Fruit fly (Drosophila melanogaster) whole organism, embryonic: ENCODE data around the gene Glg1.

ENCODE experiments used
- Atf-2 ChIP-seq: fragments of 200-800 bp; sonication (Bioruptor generic); optimal IDR thresholded peaks from 2 replicates; lab custom pipeline; 2016; ENCODE audit warnings: missing biosample characterization, missing genetic modification characterization
- Awh ChIP-seq: fragments of 200-800 bp; sonication (Bioruptor generic); IDR thresholded peaks from 2 replicates; pipeline ENCODE4, ENCODE4 v1.3.6; 2022; ENCODE audit warnings: missing biosample characterization, missing genetic modification characterization
- Bgb ChIP-seq: fragments of 200-800 bp; sonication (Bioruptor generic); IDR thresholded peaks from 2 replicates; pipeline ENCODE4 v1.3.6; 2022; ENCODE audit warnings: missing biosample characterization, missing genetic modification characterization; ENCODE audit not compliant: partially characterized antibody
- BtbVII ChIP-seq: fragments of 200-800 bp; sonication (Bioruptor generic); optimal IDR thresholded peaks from 3 replicates; lab custom pipeline; 2017; ENCODE audit warnings: missing biosample characterization, mild to moderate bottlenecking, missing genetic modification characterization
- CG12155 ChIP-seq: fragments of 200-800 bp; sonication (Bioruptor generic); optimal IDR thresholded peaks from 3 replicates; lab custom pipeline; 2016; ENCODE audit warnings: missing biosample characterization, missing genetic modification characterization
- CG12236 ChIP-seq: fragments of 200-800 bp; sonication (Bioruptor generic); optimal IDR thresholded peaks from 2 replicates; lab custom pipeline; 2016; ENCODE audit warnings: missing biosample characterization, missing genetic modification characterization
- CG12299 ChIP-seq: fragments of 200-800 bp; sonication (Bioruptor generic); optimal IDR thresholded peaks from 2 replicates; lab custom pipeline; 2018; ENCODE audit warnings: missing biosample characterization, mild to moderate bottlenecking, missing genetic modification characterization
- CG1233 ChIP-seq: fragments of 200-800 bp; sonication (Bioruptor generic); optimal IDR thresholded peaks from 4 replicates; lab custom pipeline; 2018; ENCODE audit warnings: missing biosample characterization, mild to moderate bottlenecking, missing genetic modification characterization
- CG13123 ChIP-seq: fragments of 200-800 bp; sonication (Bioruptor generic); optimal IDR thresholded peaks from 2 replicates; lab custom pipeline; 2016; ENCODE audit warnings: missing biosample characterization, missing genetic modification characterization
- CG13287 ChIP-seq: fragments of 200-800 bp; sonication (Bioruptor generic); IDR thresholded peaks from 2 replicates; pipeline ENCODE4 v1.3.6; 2022; ENCODE audit warnings: missing biosample characterization, missing genetic modification characterization; ENCODE audit not compliant: partially characterized antibody
- CG13894 ChIP-seq: fragments of 200-800 bp; sonication (Bioruptor generic); optimal IDR thresholded peaks from 3 replicates; lab custom pipeline; 2018; ENCODE audit warnings: missing biosample characterization, mild to moderate bottlenecking, missing genetic modification characterization, moderate library complexity
- CG14050 ChIP-seq: fragments of 200-800 bp; sonication (Bioruptor generic); IDR thresholded peaks from 3 replicates; pipeline ENCODE4 v1.3.6; 2022; ENCODE audit warnings: missing biosample characterization, missing genetic modification characterization
- CG15479 ChIP-seq: fragments of 200-800 bp; sonication (Bioruptor generic); optimal IDR thresholded peaks from 3 replicates; lab custom pipeline; 2019; ENCODE audit warnings: missing biosample characterization, mild to moderate bottlenecking, missing genetic modification characterization, moderate library complexity
- CG15696 ChIP-seq: fragments of 200-800 bp; sonication (Bioruptor generic); optimal IDR thresholded peaks from 2 replicates; lab custom pipeline; 2019; ENCODE audit warnings: missing biosample characterization, mild to moderate bottlenecking, missing genetic modification characterization, moderate library complexity
- CG1792 ChIP-seq: fragments of 200-800 bp; sonication (Bioruptor generic); optimal IDR thresholded peaks from 2 replicates; lab custom pipeline; 2016; ENCODE audit warnings: missing biosample characterization, missing genetic modification characterization
- CG18262 ChIP-seq: fragments of 200-800 bp; optimal IDR thresholded peaks from 3 replicates; lab custom pipeline; 2019; ENCODE audit warnings: missing biosample characterization, mild to moderate bottlenecking, missing genetic modification characterization, moderate library complexity
- CG18764 ChIP-seq: fragments of 200-800 bp; sonication (Bioruptor generic); optimal IDR thresholded peaks from 3 replicates; lab custom pipeline; 2016; ENCODE audit warnings: missing biosample characterization, missing genetic modification characterization
- CG3163 ChIP-seq: fragments of 200-800 bp; sonication (Bioruptor generic); optimal IDR thresholded peaks from 3 replicates; lab custom pipeline; 2016; ENCODE audit warnings: missing biosample characterization, missing genetic modification characterization
- CG6254 ChIP-seq: fragments of 200-800 bp; sonication (Bioruptor generic); optimal IDR thresholded peaks from 3 replicates; lab custom pipeline; 2017; ENCODE audit warnings: mild to moderate bottlenecking, missing biosample characterization, missing genetic modification reagents, missing genetic modification characterization
- CG6689 ChIP-seq: fragments of 200-800 bp; sonication (Bioruptor generic); IDR thresholded peaks from 2 replicates; pipeline ENCODE4 v1.3.6; 2022; ENCODE audit warnings: missing biosample characterization, missing genetic modification characterization
- CG6813 ChIP-seq: fragments of 200-800 bp; sonication (Bioruptor generic); optimal IDR thresholded peaks from 2 replicates; lab custom pipeline; 2017; ENCODE audit warnings: missing biosample characterization, missing genetic modification characterization, mild to moderate bottlenecking, moderate library complexity, missing genetic modification reagents
- CG8089 ChIP-seq: fragments of 200-800 bp; sonication (Bioruptor generic); optimal IDR thresholded peaks from 3 replicates; lab custom pipeline; 2016; ENCODE audit warnings: missing biosample characterization, missing genetic modification characterization
- CG9797 ChIP-seq: fragments of 200-800 bp; sonication (Bioruptor generic); optimal IDR thresholded peaks from 3 replicates; lab custom pipeline; 2018; ENCODE audit warnings: missing biosample characterization, mild to moderate bottlenecking, missing genetic modification characterization
- CHES-1-like ChIP-seq: fragments of 200-800 bp; sonication (Bioruptor generic); optimal IDR thresholded peaks from 2 replicates; lab custom pipeline; 2016; ENCODE audit warnings: missing biosample characterization, missing genetic modification characterization
- CkIIα-i1 ChIP-seq: fragments of 200-800 bp; sonication (Bioruptor generic); IDR thresholded peaks from 2 replicates; pipeline ENCODE4 v1.3.6; 2022; ENCODE audit warnings: missing biosample characterization, missing genetic modification characterization
- CoRest ChIP-seq: fragments of 200-800 bp; sonication (Bioruptor generic); optimal IDR thresholded peaks from 3 replicates; lab custom pipeline; 2018; ENCODE audit warnings: missing biosample characterization, mild to moderate bottlenecking, missing genetic modification characterization, moderate library complexity
- D ChIP-seq, 2 experiments: fragments of 200-800 bp in 1 of 2; fragments of >200 bp in 1 of 2; sonication (Bioruptor generic) in 1 of 2; optimal IDR thresholded peaks; 2 replicates in 1 of 2; 3 replicates in 1 of 2; lab custom pipeline; 2017; ENCODE audit warnings: mild to moderate bottlenecking in 1 of 2, missing biosample characterization in 1 of 2, missing genetic modification characterization in 1 of 2, missing genetic modification reagents in 1 of 2
- Eip74EF ChIP-seq, 2 experiments: fragments of 200-800 bp in 1 of 2; fragments of >200 bp in 1 of 2; sonication (Bioruptor generic) in 1 of 2; optimal IDR thresholded peaks; 2 replicates each; lab custom pipeline; 2017 to 2019; ENCODE audit warnings: missing biosample characterization in 2 of 2, missing genetic modification characterization in 2 of 2, mild to moderate bottlenecking in 1 of 2, moderate library complexity in 1 of 2
- HLH4C ChIP-seq: fragments of 200-800 bp; sonication (Bioruptor generic); IDR thresholded peaks from 3 replicates; pipeline ENCODE4 v1.3.6; 2022; ENCODE audit warnings: missing biosample characterization, missing genetic modification characterization; ENCODE audit not compliant: partially characterized antibody
- Hr78 ChIP-seq, 2 experiments: fragments of 200-800 bp in 1 of 2; fragments of >200 bp in 1 of 2; sonication (Bioruptor generic) in 1 of 2; optimal IDR thresholded peaks; 2 replicates each; lab custom pipeline; 2017 to 2019; ENCODE audit warnings: missing biosample characterization in 2 of 2, missing genetic modification characterization in 2 of 2, mild to moderate bottlenecking in 1 of 2, moderate library complexity in 1 of 2
- MBD-R2 ChIP-seq: fragments of 200-800 bp; sonication (Bioruptor generic); IDR thresholded peaks from 2 replicates; pipeline ENCODE4 v1.3.6; 2022; ENCODE audit warnings: missing biosample characterization, missing genetic modification characterization
- Mad ChIP-seq: fragments of 200-800 bp; sonication (Bioruptor generic); optimal IDR thresholded peaks from 2 replicates; lab custom pipeline; 2016; ENCODE audit warnings: missing biosample characterization, missing genetic modification characterization
- NK7.1 ChIP-seq: fragments of 200-800 bp; sonication (Bioruptor generic); optimal IDR thresholded peaks from 3 replicates; lab custom pipeline; 2016; ENCODE audit warnings: missing biosample characterization, missing genetic modification characterization
- Pdp1 ChIP-seq, 2 experiments: fragments of 200-800 bp; sonication (Bioruptor generic); optimal IDR thresholded peaks; 3 replicates each; lab custom pipeline; 2016; ENCODE audit warnings: missing biosample characterization in 2 of 2, missing genetic modification characterization in 2 of 2, mild to moderate bottlenecking in 1 of 2, moderate library complexity in 1 of 2
- Six4 ChIP-seq: fragments of 200-800 bp; sonication (Bioruptor generic); optimal IDR thresholded peaks from 2 replicates; lab custom pipeline; 2016; ENCODE audit warnings: missing biosample characterization, missing genetic modification characterization
- Vsx1 ChIP-seq: fragments of 200-800 bp; sonication (Bioruptor generic); optimal IDR thresholded peaks from 2 replicates; lab custom pipeline; 2017; ENCODE audit warnings: missing biosample characterization, mild to moderate bottlenecking, missing genetic modification characterization, missing genetic modification reagents
- Xrp1 ChIP-seq: fragments of 200-800 bp; sonication (Bioruptor generic); IDR thresholded peaks from 2 replicates; pipeline ENCODE4 v1.3.6; 2022; ENCODE audit warnings: missing biosample characterization, missing genetic modification characterization
- aop ChIP-seq: fragments of 200-800 bp; sonication (Bioruptor generic); IDR thresholded peaks from 2 replicates; pipeline ENCODE4 v1.3.6; 2022; ENCODE audit warnings: missing biosample characterization, missing genetic modification characterization
- chif ChIP-seq, 2 experiments: fragments of 200-800 bp; sonication (Bioruptor generic); optimal IDR thresholded peaks; 3 replicates each; lab custom pipeline; 2016; ENCODE audit warnings: missing biosample characterization in 2 of 2, missing genetic modification characterization in 2 of 2
- fd102C ChIP-seq: fragments of 200-800 bp; sonication (Bioruptor generic); optimal IDR thresholded peaks from 2 replicates; lab custom pipeline; 2018; ENCODE audit warnings: missing biosample characterization, mild to moderate bottlenecking, missing genetic modification characterization, moderate library complexity
- fd3F ChIP-seq: fragments of 200-800 bp; sonication (Bioruptor generic); optimal IDR thresholded peaks from 2 replicates; lab custom pipeline; 2018; ENCODE audit warnings: missing biosample characterization, mild to moderate bottlenecking, missing genetic modification characterization, moderate library complexity
- grau ChIP-seq: fragments of 200-800 bp; optimal IDR thresholded peaks from 3 replicates; lab custom pipeline; 2019; ENCODE audit warnings: missing biosample characterization, mild to moderate bottlenecking, missing genetic modification characterization, moderate library complexity
- grn ChIP-seq: fragments of 200-800 bp; sonication (Bioruptor generic); optimal IDR thresholded peaks from 3 replicates; lab custom pipeline; 2017; ENCODE audit warnings: missing biosample characterization, missing genetic modification characterization
- gt ChIP-seq: fragments of 200-800 bp; sonication (Bioruptor generic); IDR thresholded peaks from 2 replicates; pipeline ENCODE4 v1.3.6; 2022; ENCODE audit warnings: missing biosample characterization, missing genetic modification characterization
- jumu ChIP-seq: fragments of 200-800 bp; sonication (Bioruptor generic); optimal IDR thresholded peaks from 3 replicates; lab custom pipeline; 2016; ENCODE audit warnings: missing biosample characterization, missing genetic modification characterization
- mam ChIP-seq: fragments of 200-800 bp; sonication (Bioruptor generic); optimal IDR thresholded peaks from 3 replicates; lab custom pipeline; 2016; ENCODE audit warnings: missing biosample characterization, missing genetic modification characterization
- mirr ChIP-seq: fragments of 200-800 bp; sonication (Bioruptor generic); optimal IDR thresholded peaks from 3 replicates; lab custom pipeline; 2018; ENCODE audit warnings: missing biosample characterization, mild to moderate bottlenecking, missing genetic modification characterization
- onecut ChIP-seq: fragments of 200-800 bp; sonication (Bioruptor generic); IDR thresholded peaks from 2 replicates; pipeline ENCODE4 v1.3.6; 2022; ENCODE audit warnings: missing biosample characterization, missing genetic modification characterization
- peb ChIP-seq: fragments of 200-800 bp; sonication (Bioruptor generic); IDR thresholded peaks from 2 replicates; pipeline ENCODE4 v1.3.6; 2022; ENCODE audit warnings: missing biosample characterization, missing genetic modification characterization
- sob ChIP-seq: fragments of 200-800 bp; sonication (Bioruptor generic); IDR thresholded peaks from 2 replicates; pipeline ENCODE4 v1.3.6; 2022; ENCODE audit warnings: missing biosample characterization, missing genetic modification characterization

The Glg1 gene

DNA sequence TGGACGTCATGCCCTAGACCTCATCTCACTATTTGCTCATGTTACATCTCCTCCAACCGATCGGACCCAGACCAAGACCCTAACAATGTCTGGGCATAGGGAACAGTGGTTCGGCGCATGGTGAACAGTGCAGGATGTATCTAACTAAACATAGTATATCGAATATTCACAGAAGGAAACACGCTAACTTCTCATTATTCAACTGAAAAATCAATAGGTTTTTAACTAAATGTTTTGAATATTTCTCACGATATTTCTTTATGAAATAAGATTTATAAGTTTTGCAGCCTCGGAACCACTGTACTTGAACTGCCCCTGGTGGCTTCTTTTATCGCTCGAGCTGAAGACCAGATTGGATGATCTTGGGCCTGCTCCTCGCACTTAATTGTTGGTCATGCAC is 53.7 kb downstream of the Glg1 start (continued):
- peak; percentile 86 for TF ChIP-seq CG18262 (tag; lab: Kevin White, UChicago)
- TF ChIP-seq CHES-1-like: no peak
- no peak for TF ChIP-seq fd102C (GFP tag; lab: Kevin White, UChicago)
- peak; percentile 71 for TF ChIP-seq jumu (GFP tag; lab: Kevin White, UChicago)
- TF ChIP-seq CG6689 (GFP tag; lab: Robert Waterston, UW): peak; percentile 65; the same call in 1 of the 2 replicates
- peak; percentile 34; the same call in 1 of the 2 replicates for TF ChIP-seq peb (GFP tag; lab: Robert Waterston, UW)
- TF ChIP-seq Awh (GFP tag; lab: Robert Waterston, UW): no peak
- TF ChIP-seq CG1233 (GFP tag; lab: Kevin White, UChicago): peak; percentile 31
- TF ChIP-seq sob (GFP tag; lab: Robert Waterston, UW): no peak
- TF ChIP-seq CkIIα-i1 (GFP tag; lab: Robert Waterston, UW): no peak
- TF ChIP-seq CG12236 (GFP tag; lab: Kevin White, UChicago): peak; percentile 20
- peak; percentile 38 to 75 for TF ChIP-seq chif (GFP tag; optimal IDR thresholded peaks at IDR 0.05; lab: Kevin White, UChicago)
- no peak for TF ChIP-seq Vsx1
- TF ChIP-seq CG8089 (GFP tag; lab: Kevin White, UChicago): peak; percentile 45
- TF ChIP-seq grau: peak; percentile 60
- peak; percentile 84 for TF ChIP-seq CG15696 (tag; lab: Kevin White, UChicago)
- TF ChIP-seq NK7.1: no peak
- TF ChIP-seq onecut (GFP tag; lab: Robert Waterston, UW): peak; percentile 28; the same call in 1 of the 2 replicates
- TF ChIP-seq CG9797 (GFP tag; lab: Kevin White, UChicago): no peak
- TF ChIP-seq CG6254 (GFP tag; lab: Kevin White, UChicago): peak; percentile 58
- TF ChIP-seq mam (GFP tag; lab: Kevin White, UChicago): no peak
- TF ChIP-seq CG1792: no peak
- TF ChIP-seq CoRest (tag; lab: Kevin White, UChicago): peak; percentile 15
- TF ChIP-seq BtbVII (GFP tag; lab: Kevin White, UChicago): no peak
- TF ChIP-seq MBD-R2 (GFP tag; lab: Robert Waterston, UW): no peak
- peak; percentile 89 for TF ChIP-seq Xrp1 (GFP tag; lab: Robert Waterston, UW)
- TF ChIP-seq Six4 (GFP tag; lab: Kevin White, UChicago): peak; percentile 65
- TF ChIP-seq HLH4C (GFP tag; lab: Robert Waterston, UW): no peak
- no peak for TF ChIP-seq CG15479
- TF ChIP-seq CG12155 (GFP tag; lab: Kevin White, UChicago): peak; percentile 26
- no peak for TF ChIP-seq CG12299
- peak; percentile 22 for TF ChIP-seq CG18764 (GFP tag; lab: Kevin White, UChicago)
- no peak for TF ChIP-seq Mad (GFP tag; lab: Kevin White, UChicago)
- no peak for TF ChIP-seq fd3F (GFP tag; lab: Kevin White, UChicago)
- TF ChIP-seq gt (GFP tag; lab: Robert Waterston, UW): no peak
- peak; percentile 19 for TF ChIP-seq CG13123 (GFP tag; lab: Kevin White, UChicago)
- no peak for TF ChIP-seq Bgb
- TF ChIP-seq CG13894 (tag; lab: Kevin White, UChicago): no peak
- no peak for TF ChIP-seq mirr (GFP tag; lab: Kevin White, UChicago)
- TF ChIP-seq grn: peak; percentile 14
- no peak for TF ChIP-seq D (optimal IDR thresholded peaks at IDR 0.05; lab: Kevin White, UChicago)
- TF ChIP-seq D (GFP tag; optimal IDR thresholded peaks at IDR 0.05; lab: Kevin White, UChicago): peak; percentile 69
- peak; percentile 29 to 56 for TF ChIP-seq Pdp1 (GFP tag; optimal IDR thresholded peaks at IDR 0.05; lab: Kevin White, UChicago)
- TF ChIP-seq Hr78 (GFP tag; optimal IDR thresholded peaks at IDR 0.05; lab: Kevin White, UChicago): peak in 1 of 2 experiments; percentile 69
- TF ChIP-seq Atf-2 (GFP tag; lab: Kevin White, UChicago): peak; percentile 31
- no peak for TF ChIP-seq CG3163
- no peak for TF ChIP-seq Eip74EF (GFP tag; optimal IDR thresholded peaks at IDR 0.05; lab: Kevin White, UChicago)
- peak; percentile 66 for TF ChIP-seq CG6813
- no peak for TF ChIP-seq aop
- TF ChIP-seq CG14050 (GFP tag; lab: Robert Waterston, UW): no peak
- no peak for TF ChIP-seq CG13287 (GFP tag; lab: Robert Waterston, UW)
